Worm (Caenorhabditis elegans) whole organism, late embryonic: ENCODE results near the gene W02H5.19.

Source experiments
- C08G9.2 ChIP-seq: sonication (generic microtip); optimal IDR thresholded peaks from 2 replicates; lab custom pipeline; 2016; ENCODE audit warnings: mild to moderate bottlenecking, missing genetic modification characterization, moderate library complexity, missing compliant biosample characterization
- F13H6.1 ChIP-seq: sonication (generic microtip); optimal IDR thresholded peaks from 2 replicates; lab custom pipeline; 2016; ENCODE audit warnings: missing genetic modification characterization, missing compliant biosample characterization
- T23F11.4 ChIP-seq: fragments of 200-800 bp; sonication (Bioruptor generic); optimal IDR thresholded peaks from 2 replicates; lab custom pipeline; 2018; ENCODE audit warnings: mild to moderate bottlenecking, missing genetic modification characterization, missing compliant biosample characterization
- ceh-14 ChIP-seq: sonication (generic microtip); optimal IDR thresholded peaks from 2 replicates; lab custom pipeline; 2016; ENCODE audit warnings: missing genotype, missing genetic modification characterization, missing compliant biosample characterization
- ceh-19 ChIP-seq: fragments of 200-800 bp; sonication (Bioruptor generic); optimal IDR thresholded peaks from 2 replicates; lab custom pipeline; 2018; ENCODE audit warnings: mild to moderate bottlenecking, missing genetic modification characterization, missing compliant biosample characterization
- ceh-30 ChIP-seq: fragments of 150-350 bp; optimal IDR thresholded peaks from 2 replicates; lab custom pipeline; 2014; ENCODE audit warnings: missing biosample characterization, missing genetic modification characterization
- ceh-31 ChIP-seq: sonication (generic microtip); optimal IDR thresholded peaks from 2 replicates; lab custom pipeline; 2016; ENCODE audit warnings: missing genetic modification characterization, missing compliant biosample characterization
- ceh-34 ChIP-seq: sonication (generic microtip); optimal IDR thresholded peaks from 2 replicates; lab custom pipeline; 2016; ENCODE audit warnings: mild to moderate bottlenecking, missing genetic modification characterization, missing compliant biosample characterization
- ceh-6 ChIP-seq: fragments of 200-800 bp; sonication (Bioruptor generic); optimal IDR thresholded peaks from 2 replicates; lab custom pipeline; 2018; ENCODE audit warnings: mild to moderate bottlenecking, missing genetic modification characterization, missing compliant biosample characterization
- dmd-4 ChIP-seq: sonication (generic microtip); optimal IDR thresholded peaks from 2 replicates; lab custom pipeline; 2016; ENCODE audit warnings: borderline replicate concordance, missing genetic modification characterization, missing compliant biosample characterization
- elt-2 ChIP-seq: sonication (generic microtip); optimal IDR thresholded peaks from 2 replicates; lab custom pipeline; 2016; ENCODE audit warnings: missing genetic modification reagents, missing genetic modification characterization, missing compliant biosample characterization
- elt-4 ChIP-seq: sonication (generic microtip); optimal IDR thresholded peaks from 2 replicates; lab custom pipeline; 2016; ENCODE audit warnings: missing genetic modification characterization, missing compliant biosample characterization
- eyg-1 ChIP-seq: sonication (generic microtip); optimal IDR thresholded peaks from 2 replicates; lab custom pipeline; 2016; ENCODE audit warnings: missing genotype, missing genetic modification characterization, missing compliant biosample characterization
- fkh-6 ChIP-seq: sonication (generic microtip); optimal IDR thresholded peaks from 2 replicates; lab custom pipeline; 2016; ENCODE audit warnings: missing genetic modification characterization, missing compliant biosample characterization
- gmeb-2 ChIP-seq: sonication (generic microtip); optimal IDR thresholded peaks from 2 replicates; lab custom pipeline; 2016; ENCODE audit warnings: missing genetic modification characterization, inconsistent platforms, missing compliant biosample characterization
- hlh-13 ChIP-seq: fragments of 200-800 bp; sonication (Bioruptor generic); optimal IDR thresholded peaks from 2 replicates; lab custom pipeline; 2018; ENCODE audit warnings: mild to moderate bottlenecking, missing genetic modification characterization, missing compliant biosample characterization
- lim-6 ChIP-seq: sonication (generic microtip); optimal IDR thresholded peaks from 2 replicates; lab custom pipeline; 2016; ENCODE audit warnings: missing genetic modification characterization, missing compliant biosample characterization
- lin-11 ChIP-seq: fragments of 200-800 bp; sonication (Bioruptor generic); optimal IDR thresholded peaks from 2 replicates; lab custom pipeline; 2018; ENCODE audit warnings: mild to moderate bottlenecking, missing genetic modification characterization, missing compliant biosample characterization
- nfya-1 ChIP-seq: sonication (generic microtip); optimal IDR thresholded peaks from 2 replicates; lab custom pipeline; 2017; ENCODE audit warnings: missing genetic modification characterization, mild to moderate bottlenecking, missing compliant biosample characterization, antibody characterized with exemption, moderate library complexity
- nhr-11 ChIP-seq: fragments of 150-350 bp; optimal IDR thresholded peaks from 2 replicates; lab custom pipeline; 2014; ENCODE audit warnings: missing biosample characterization, missing genetic modification characterization
- nhr-232 ChIP-seq: sonication (generic microtip); optimal IDR thresholded peaks from 2 replicates; lab custom pipeline; 2016; ENCODE audit warnings: missing genetic modification characterization, missing compliant biosample characterization
- odd-2 ChIP-seq: sonication (generic microtip); optimal IDR thresholded peaks from 2 replicates; lab custom pipeline; 2017; ENCODE audit warnings: antibody characterized with exemption, mild to moderate bottlenecking, missing genetic modification characterization, missing compliant biosample characterization
- pag-3 ChIP-seq: sonication (generic microtip); optimal IDR thresholded peaks from 2 replicates; lab custom pipeline; 2016; ENCODE audit warnings: missing compliant biosample characterization, missing genetic modification characterization, borderline replicate concordance
- pat-9 ChIP-seq: fragments of 200-800 bp; sonication (Bioruptor generic); optimal IDR thresholded peaks from 2 replicates; lab custom pipeline; 2018; ENCODE audit warnings: mild to moderate bottlenecking, missing genetic modification characterization, moderate library complexity, missing compliant biosample characterization
- pax-1 ChIP-seq: fragments of 150-350 bp; optimal IDR thresholded peaks from 2 replicates; lab custom pipeline; 2014; ENCODE audit warnings: missing biosample characterization, missing genetic modification characterization
- pha-4 ChIP-seq: fragments of 150-350 bp; optimal IDR thresholded peaks from 2 replicates; lab custom pipeline; 2018; ENCODE audit warnings: missing biosample characterization, missing genetic modification reagents, missing genetic modification characterization
- pros-1 ChIP-seq: fragments of 150-350 bp; optimal IDR thresholded peaks from 2 replicates; lab custom pipeline; 2014; ENCODE audit warnings: missing biosample characterization, missing genetic modification reagents, missing genetic modification characterization
- sdc-2 ChIP-seq: sonication (generic microtip); optimal IDR thresholded peaks from 2 replicates; lab custom pipeline; 2016; ENCODE audit warnings: missing genotype, missing genetic modification characterization, missing compliant biosample characterization
- sox-2 ChIP-seq: fragments of 200-800 bp; sonication (Bioruptor generic); IDR thresholded peaks from 2 replicates; pipeline ENCODE4 v1.3.6; 2022; ENCODE audit warnings: missing genetic modification reagents, missing genetic modification characterization, missing compliant biosample characterization
- sox-4 ChIP-seq: sonication (generic microtip); optimal IDR thresholded peaks from 2 replicates; lab custom pipeline; 2017; ENCODE audit warnings: mild to moderate bottlenecking, missing genetic modification characterization, inconsistent platforms, missing compliant biosample characterization
- ttx-3 ChIP-seq: sonication (generic microtip); optimal IDR thresholded peaks from 2 replicates; lab custom pipeline; 2016; ENCODE audit warnings: missing genetic modification reagents, missing genetic modification characterization, missing compliant biosample characterization
- unc-3 ChIP-seq, 2 experiments: fragments of 200-800 bp in 1 of 2; sonication (Bioruptor generic) in 1 of 2; sonication (generic microtip) in 1 of 2; conservative IDR thresholded peaks in 1 of 2; optimal IDR thresholded peaks in 1 of 2; 2 replicates each; pipeline versions ENCODE4 v1.3.6 to Lab custom; 2016 to 2022; ENCODE audit warnings: missing compliant biosample characterization in 2 of 2, missing genetic modification characterization in 2 of 2, missing genetic modification reagents in 1 of 2
- unc-42 ChIP-seq: sonication (generic microtip); optimal IDR thresholded peaks from 2 replicates; lab custom pipeline; 2016; ENCODE audit warnings: missing genotype, missing genetic modification characterization, missing compliant biosample characterization
- zip-5 ChIP-seq: sonication (generic microtip); optimal IDR thresholded peaks from 2 replicates; lab custom pipeline; 2016; ENCODE audit warnings: missing genetic modification characterization, missing compliant biosample characterization

W02H5.19 gene

DNA sequence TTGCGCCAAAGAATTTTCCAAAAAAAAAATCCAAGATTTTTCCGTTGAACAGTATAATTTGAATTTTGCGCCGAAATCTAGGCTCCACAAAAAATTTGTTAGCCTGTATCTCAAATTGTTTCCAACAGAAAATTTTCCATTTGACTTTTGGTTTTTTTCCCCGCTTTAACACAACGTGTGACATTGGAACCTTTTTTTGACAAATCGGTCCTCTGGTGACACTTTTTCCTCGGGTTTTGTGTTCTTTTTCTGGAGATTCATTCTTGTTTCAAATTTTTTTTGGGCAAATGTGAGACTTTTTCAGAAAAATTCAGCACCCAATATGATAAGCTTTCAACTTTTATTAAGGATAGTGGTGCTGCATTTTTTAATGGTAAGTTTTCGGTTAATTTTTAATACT lies 30.3 kb upstream of the W02H5.19 start, which contains the start of gene acr-17:
Gene acr-17 (plus strand): TSS at position 301 of the 400 bp plus-strand sequence.
- no peak for TF ChIP-seq sox-2 (GFP tag; lab: Robert Waterston, UW)
- TF ChIP-seq pha-4 = no peak
- no peak for TF ChIP-seq ceh-34
- TF ChIP-seq ceh-30 (tag; lab: Kevin White, UChicago) = no peak
- no peak for TF ChIP-seq dmd-4 (tag; lab: Kevin White, UChicago)
- no peak for TF ChIP-seq pat-9 (tag; lab: Kevin White, UChicago)
- TF ChIP-seq pros-1 (tag; lab: Kevin White, UChicago) = no peak
- no peak for TF ChIP-seq ceh-31 (tag; lab: Kevin White, UChicago)
- TF ChIP-seq odd-2 (tag; lab: Kevin White, UChicago) = no peak
- TF ChIP-seq ceh-19 = no peak

DNA sequence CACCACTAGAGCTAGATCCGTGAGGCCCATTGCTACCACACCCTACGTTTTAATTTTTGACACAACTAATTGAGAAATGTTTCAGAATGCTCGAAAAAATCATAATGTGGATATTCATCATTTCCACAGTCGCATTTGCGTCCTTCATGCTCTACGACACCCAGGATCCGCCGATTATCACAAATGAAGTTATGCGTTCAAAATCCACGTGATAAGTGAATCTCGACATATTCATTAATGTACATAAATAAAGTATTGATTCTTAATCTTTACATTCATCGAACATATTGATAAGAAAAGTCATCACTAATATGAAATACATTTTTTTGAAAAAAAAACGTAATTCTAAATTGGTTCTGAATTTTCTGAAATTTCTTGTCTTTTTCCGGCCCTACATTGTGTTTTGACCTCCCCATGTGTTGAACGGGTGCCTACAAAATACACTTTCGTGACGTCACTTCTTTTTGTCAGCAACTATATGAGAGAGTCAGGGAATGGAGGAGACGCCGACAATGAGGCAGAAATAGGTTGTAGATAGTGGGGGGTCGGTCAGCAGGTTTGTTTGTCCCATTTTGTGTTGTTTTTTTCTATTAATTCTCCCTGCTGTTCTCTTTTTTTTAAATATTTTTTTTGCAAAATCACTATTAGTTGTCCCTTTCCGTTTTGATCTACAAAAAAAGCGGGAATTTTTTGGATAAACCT lies 23.6 kb upstream of the W02H5.19 start, which contains the start of gene F53E10.1:
Gene F53E10.1 (plus strand): TSS at position 325 of the 702 bp plus-strand sequence.
- TF ChIP-seq elt-2 (tag; lab: Kevin White, UChicago) (peak; percentile 10), hlh-13 (GFP tag; lab: Kevin White, UChicago) (no peak)

DNA sequence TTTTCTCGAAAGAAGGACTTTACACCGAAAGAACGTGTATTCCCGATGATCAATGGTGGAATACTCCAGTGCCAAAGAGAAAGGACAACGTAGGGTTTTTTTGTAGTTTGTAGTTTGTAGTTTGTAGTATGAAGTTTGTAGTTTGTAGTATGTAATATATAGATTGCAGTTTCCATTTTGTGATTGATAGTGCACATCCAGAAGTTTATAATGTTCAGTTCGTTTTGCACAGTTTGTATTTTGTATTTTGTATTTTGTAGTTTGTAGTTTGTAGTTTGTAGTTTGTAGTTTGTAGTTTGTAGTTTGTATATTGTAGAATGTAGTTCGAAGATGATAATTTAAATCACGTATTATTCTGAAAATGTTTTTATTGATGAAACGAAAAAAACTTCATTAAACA lies 21.2 kb upstream of the W02H5.19 start:
- TF ChIP-seq pag-3 (no peak), unc-42 (no peak), ceh-14 (tag; lab: Kevin White, UChicago) (no peak), F13H6.1 (tag; lab: Kevin White, UChicago) (no peak), nhr-232 (tag; lab: Kevin White, UChicago) (no peak), unc-3 (GFP tag; conservative IDR thresholded peaks at IDR 0.05; lab: Robert Waterston, UW) (no peak), unc-3 (tag; optimal IDR thresholded peaks at IDR 0.05; lab: Kevin White, UChicago) (no peak), ceh-34 (no peak), eyg-1 (tag; lab: Kevin White, UChicago) (no peak), ttx-3 (tag; lab: Kevin White, UChicago) (no peak), C08G9.2 (no peak), zip-5 (tag; lab: Kevin White, UChicago) (no peak), ceh-30 (tag; lab: Kevin White, UChicago) (no peak), lin-11 (no peak), pax-1 (tag; lab: Kevin White, UChicago) (no peak), gmeb-2 (tag; lab: Kevin White, UChicago) (no peak), sox-2 (GFP tag; lab: Robert Waterston, UW) (no peak)

DNA sequence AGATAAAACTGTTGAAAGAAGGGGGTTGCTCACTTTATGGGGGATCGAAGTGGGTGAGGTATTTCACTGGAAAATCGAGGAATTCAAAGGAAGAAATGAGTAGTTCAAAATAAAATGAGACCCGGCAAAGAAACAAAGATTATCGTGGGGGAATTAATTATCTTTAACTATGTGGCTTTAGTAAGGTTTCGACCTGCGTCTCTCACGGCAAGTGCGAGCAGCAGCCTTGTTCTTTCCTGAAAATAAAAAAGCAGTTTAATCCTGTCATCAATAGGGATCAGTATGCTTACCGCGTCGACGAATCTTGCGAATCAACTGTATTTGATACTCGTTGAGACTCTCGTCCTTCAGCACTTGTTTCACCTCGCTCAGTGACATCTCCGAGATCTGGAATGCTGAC lies 16.8 kb upstream of the W02H5.19 start, which contains the start of gene srh-271:
Gene srh-271 (minus strand): TSS at position 101 of the 400 bp plus-strand sequence.
- TF ChIP-seq sdc-2 (tag; lab: Kevin White, UChicago) = no peak
- TF ChIP-seq ceh-6 (GFP tag; lab: Kevin White, UChicago) = no peak
- no peak for TF ChIP-seq fkh-6 (tag; lab: Kevin White, UChicago)
- no peak for TF ChIP-seq lim-6 (tag; lab: Kevin White, UChicago)
- no peak for TF ChIP-seq ceh-30 (tag; lab: Kevin White, UChicago)
- TF ChIP-seq ceh-31 (tag; lab: Kevin White, UChicago) = no peak
- no peak for TF ChIP-seq T23F11.4
- no peak for TF ChIP-seq nfya-1 (tag; lab: Kevin White, UChicago)
- TF ChIP-seq zip-5 (tag; lab: Kevin White, UChicago) = no peak
- TF ChIP-seq hlh-13 (GFP tag; lab: Kevin White, UChicago) = no peak
- TF ChIP-seq ttx-3 (tag; lab: Kevin White, UChicago) = no peak
- TF ChIP-seq sox-4 (tag; lab: Kevin White, UChicago) = no peak
- TF ChIP-seq elt-4 (tag; lab: Kevin White, UChicago) = no peak
- TF ChIP-seq nhr-11 (tag; lab: Kevin White, UChicago) = no peak
